Worm (Caenorhabditis elegans) whole organism, L2 larva: ENCODE results near the gene Y17D7B.2.

ENCODE experiments used
- aly-2 ChIP-seq: fragments of 150-350 bp; optimal IDR thresholded peaks from 2 replicates; lab custom pipeline; 2014; ENCODE audit warnings: missing biosample characterization, missing genetic modification characterization
- lin-39 ChIP-seq: fragments of 150-350 bp; optimal IDR thresholded peaks from 2 replicates; lab custom pipeline; 2014; ENCODE audit warnings: missing biosample characterization, missing genetic modification reagents, missing genetic modification characterization
- mdl-1 ChIP-seq, 2 experiments: fragments of 150-350 bp in 1 of 2; sonication (generic microtip) in 1 of 2; optimal IDR thresholded peaks; 2 replicates each; lab custom pipeline; 2017; ENCODE audit warnings: missing biosample characterization in 2 of 2, missing genetic modification characterization in 2 of 2
- nhr-10 ChIP-seq: sonication (generic microtip); optimal IDR thresholded peaks from 2 replicates; lab custom pipeline; 2017; ENCODE audit warnings: missing biosample characterization, missing genetic modification characterization
- nhr-11 ChIP-seq: fragments of 150-350 bp; optimal IDR thresholded peaks from 2 replicates; lab custom pipeline; 2014; ENCODE audit warnings: missing biosample characterization, missing genetic modification characterization
- nhr-12 ChIP-seq: fragments of 150-350 bp; optimal IDR thresholded peaks from 2 replicates; lab custom pipeline; 2014; ENCODE audit warnings: missing biosample characterization, missing genetic modification characterization
- peb-1 ChIP-seq: fragments of 150-350 bp; optimal IDR thresholded peaks from 2 replicates; lab custom pipeline; 2014; ENCODE audit warnings: missing biosample characterization, missing genetic modification characterization
- ztf-11 ChIP-seq: sonication (generic microtip); optimal IDR thresholded peaks from 2 replicates; lab custom pipeline; 2017; ENCODE audit warnings: missing biosample characterization, missing genetic modification characterization

ce11 chrV:18770623-18771022, 16.9 kb upstream of the Y17D7B.2 start, which contains the start of gene clec-255:
- TF ChIP-seq ztf-11: no peak
- no peak for TF ChIP-seq nhr-12 (tag; lab: Kevin White, UChicago)
- no peak for TF ChIP-seq aly-2 (tag; lab: Kevin White, UChicago)
- no peak for TF ChIP-seq nhr-10 (tag; lab: Kevin White, UChicago)
- no peak for TF ChIP-seq mdl-1 (tag; optimal IDR thresholded peaks at IDR 0.05; lab: Kevin White, UChicago)
- TF ChIP-seq peb-1 (tag; lab: Kevin White, UChicago): no peak
- TF ChIP-seq nhr-11 (tag; lab: Kevin White, UChicago): no peak
- TF ChIP-seq lin-39: no peak
